Worm (Caenorhabditis elegans): ENCODE results near the gene Y38E10A.9.

ce11 chrII:12626887-12627286 lies 18.1 kb downstream of the Y38E10A.9 start, which contains the start of gene nspe-7:
- TF ChIP-seq T22C8.4 (GFP tag; IDR thresholded peaks at IDR 0.05) (no peak), klf-2 (GFP tag; conservative IDR thresholded peaks at IDR 0.05) (no peak), flt-1 (GFP tag; IDR thresholded peaks at IDR 0.05) (no peak), med-1 (GFP tag; optimal IDR thresholded peaks at IDR 0.05; ENCODE audit: insufficient read depth) (no peak), ztf-29 (GFP tag; IDR thresholded peaks at IDR 0.05) (no peak), cog-1 (tag; optimal IDR thresholded peaks at IDR 0.05) (no peak), ztf-23 (GFP tag; IDR thresholded peaks at IDR 0.05) (no peak), tab-1 (GFP tag; IDR thresholded peaks at IDR 0.05) (no peak)

Measured in whole organism, midembryonic.